Worm (Caenorhabditis elegans): ENCODE measurements around the gene sup-1.

DNA sequence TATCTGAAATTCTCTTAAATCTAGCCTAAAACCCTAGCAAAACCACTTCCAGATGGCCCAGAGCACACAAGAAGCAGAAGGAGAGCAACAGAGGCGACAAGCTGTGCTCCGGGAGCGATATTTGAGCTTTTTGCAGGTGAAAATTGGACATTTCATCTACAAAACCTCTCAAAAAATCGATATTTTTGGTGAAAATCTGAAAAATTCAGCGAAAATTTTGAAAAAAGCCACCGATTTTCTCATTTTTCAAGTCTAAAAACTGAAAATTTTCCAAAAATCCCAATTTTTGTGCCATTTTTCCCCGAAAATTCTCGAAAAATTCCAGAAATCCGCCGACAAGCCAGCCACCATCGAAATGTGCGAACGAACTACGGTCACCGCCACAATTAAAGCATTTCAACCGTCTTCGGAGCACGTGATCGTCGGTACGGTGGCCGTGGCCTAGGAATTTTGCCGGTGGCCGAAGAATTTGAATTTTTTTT lies 42.8 kb upstream of the sup-1 start, which contains the start of gene C24H11.5:
- TF ChIP-seq egl-27 (tag; optimal IDR thresholded peaks at IDR 0.05) (no peak), aly-2 (tag; optimal IDR thresholded peaks at IDR 0.05) (no peak)

All from whole organism, L3 larva.